Fruit fly (Drosophila melanogaster) whole organism, pupa: ENCODE results near the gene CG14383.
A peak's percentile ranks its signal among the peaks of the same experiment; 100 is the strongest.

Source experiments
- CG10348 ChIP-seq: fragments of 200-800 bp; sonication (Bioruptor generic); IDR thresholded peaks from 2 replicates; pipeline ENCODE4 v1.3.6; 2022; ENCODE audit warnings: missing biosample characterization, missing genetic modification characterization
- CG12605 ChIP-seq: fragments of 200-800 bp; sonication (Bioruptor generic); IDR thresholded peaks from 2 replicates; pipeline ENCODE4 v1.3.6; 2022; ENCODE audit warnings: missing biosample characterization, missing genetic modification characterization
- CG13204 ChIP-seq: fragments of 200-800 bp; sonication (Bioruptor generic); optimal IDR thresholded peaks from 2 replicates; lab custom pipeline; 2018; ENCODE audit warnings: missing biosample characterization, mild to moderate bottlenecking, missing genetic modification characterization, moderate library complexity
- CG14655 ChIP-seq: fragments of 200-800 bp; sonication (Bioruptor generic); optimal IDR thresholded peaks from 3 replicates; lab custom pipeline; 2017; ENCODE audit warnings: mild to moderate bottlenecking, missing biosample characterization, missing genetic modification reagents, missing genetic modification characterization
- CG15710 ChIP-seq: fragments of 200-800 bp; sonication (Bioruptor generic); optimal IDR thresholded peaks from 2 replicates; lab custom pipeline; 2018; ENCODE audit warnings: missing biosample characterization, mild to moderate bottlenecking, missing genetic modification characterization, moderate library complexity
- CG17806 ChIP-seq: fragments of 200-800 bp; sonication (Bioruptor generic); optimal IDR thresholded peaks from 2 replicates; lab custom pipeline; 2018; ENCODE audit warnings: missing biosample characterization, mild to moderate bottlenecking, missing genetic modification characterization, moderate library complexity
- CG32121 ChIP-seq: fragments of 200-800 bp; sonication (Bioruptor generic); IDR thresholded peaks from 2 replicates; pipeline ENCODE4 v1.3.6; 2022; ENCODE audit warnings: missing biosample characterization, missing genetic modification characterization
- CG34367 ChIP-seq: fragments of 200-800 bp; sonication (Bioruptor generic); optimal IDR thresholded peaks from 2 replicates; lab custom pipeline; 2018; ENCODE audit warnings: missing biosample characterization, mild to moderate bottlenecking, missing genetic modification characterization
- CG4496 ChIP-seq: fragments of 200-800 bp; sonication (Bioruptor generic); IDR thresholded peaks from 3 replicates; pipeline ENCODE4 v1.3.6; 2022; ENCODE audit warnings: missing biosample characterization, missing genetic modification characterization
- CG8159 ChIP-seq: fragments of 200-800 bp; sonication (Bioruptor generic); optimal IDR thresholded peaks from 3 replicates; lab custom pipeline; 2018; ENCODE audit warnings: missing biosample characterization, mild to moderate bottlenecking, missing genetic modification characterization, moderate library complexity
- CG8301 ChIP-seq: fragments of 200-800 bp; sonication (Bioruptor generic); optimal IDR thresholded peaks from 2 replicates; lab custom pipeline; 2018; ENCODE audit warnings: missing biosample characterization, mild to moderate bottlenecking, missing genetic modification characterization
- CG9948 ChIP-seq: fragments of 200-800 bp; sonication (Bioruptor generic); optimal IDR thresholded peaks from 2 replicates; lab custom pipeline; 2018; ENCODE audit warnings: missing biosample characterization, mild to moderate bottlenecking, missing genetic modification characterization, moderate library complexity
- D1 ChIP-seq: fragments of 200-800 bp; sonication (Bioruptor generic); optimal IDR thresholded peaks from 2 replicates; lab custom pipeline; 2018; ENCODE audit warnings: missing biosample characterization, mild to moderate bottlenecking, missing genetic modification characterization, moderate library complexity
- EcR ChIP-seq: fragments of 200-800 bp; sonication (Bioruptor generic); optimal IDR thresholded peaks from 3 replicates; lab custom pipeline; 2019; ENCODE audit warnings: missing biosample characterization, missing genetic modification characterization, mild to moderate bottlenecking, moderate library complexity, missing genetic modification reagents
- Ets98B ChIP-seq: fragments of 200-800 bp; sonication (Bioruptor generic); IDR thresholded peaks from 2 replicates; pipeline ENCODE4 v1.3.6; 2022; ENCODE audit warnings: missing biosample characterization, missing genetic modification characterization
- Pif1A ChIP-seq: fragments of 200-800 bp; sonication (Bioruptor generic); optimal IDR thresholded peaks from 3 replicates; lab custom pipeline; 2016; ENCODE audit warnings: missing biosample characterization, missing genetic modification characterization
- Pif1B ChIP-seq: fragments of 200-800 bp; sonication (Bioruptor generic); optimal IDR thresholded peaks from 3 replicates; lab custom pipeline; 2016; ENCODE audit warnings: missing biosample characterization, missing genetic modification characterization
- Snoo ChIP-seq: fragments of 200-800 bp; sonication (Bioruptor generic); optimal IDR thresholded peaks from 3 replicates; lab custom pipeline; 2017; ENCODE audit warnings: missing biosample characterization, mild to moderate bottlenecking, missing genetic modification characterization, inconsistent platforms
- fd96Ca ChIP-seq: fragments of 200-800 bp; sonication (Bioruptor generic); IDR thresholded peaks from 3 replicates; pipeline ENCODE4 v1.3.6; 2022; ENCODE audit warnings: missing biosample characterization, missing genetic modification characterization
- gl ChIP-seq: fragments of 200-800 bp; sonication (Bioruptor generic); optimal IDR thresholded peaks from 2 replicates; lab custom pipeline; 2018; ENCODE audit warnings: missing biosample characterization, mild to moderate bottlenecking, missing genetic modification characterization
- rn ChIP-seq: fragments of 200-800 bp; sonication (Bioruptor generic); IDR thresholded peaks from 2 replicates; pipeline ENCODE4 v1.3.6; 2022; ENCODE audit warnings: missing biosample characterization, missing genetic modification characterization

CG14383 gene

DNA sequence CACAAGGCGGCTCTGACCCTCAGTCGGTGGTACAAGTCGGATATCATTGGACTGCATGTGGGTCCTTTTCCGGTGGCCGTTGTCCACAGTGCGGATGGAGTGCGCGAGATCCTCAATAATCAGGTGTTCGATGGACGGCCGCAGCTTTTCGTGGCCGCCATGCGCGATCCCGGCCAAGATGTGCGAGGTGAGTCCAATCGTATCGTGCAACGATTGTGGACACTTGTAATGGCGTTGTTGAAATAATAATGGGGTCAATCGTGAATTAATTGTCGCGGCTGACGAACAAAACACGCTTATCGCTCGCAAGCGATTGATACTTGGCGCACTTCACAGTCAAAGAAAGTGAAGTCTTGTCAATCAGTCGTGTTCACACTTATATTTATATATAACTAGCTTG lies 24.3 kb downstream of the CG14383 start:
- no peak for TF ChIP-seq CG32121 (GFP tag; lab: Robert Waterston, UW)
- TF ChIP-seq CG13204 (GFP tag; lab: Kevin White, UChicago): no peak
- TF ChIP-seq Ets98B (GFP tag; lab: Robert Waterston, UW): no peak
- TF ChIP-seq CG10348 (GFP tag; lab: Robert Waterston, UW): no peak
- TF ChIP-seq gl: no peak
- TF ChIP-seq EcR (GFP tag; lab: Kevin White, UChicago): no peak
- no peak for TF ChIP-seq CG14655 (GFP tag; lab: Kevin White, UChicago)
- TF ChIP-seq CG12605 (GFP tag; lab: Robert Waterston, UW): no peak
- no peak for TF ChIP-seq CG15710 (tag; lab: Kevin White, UChicago)
- no peak for TF ChIP-seq rn
- TF ChIP-seq, all 21 proteins: peak for 0

DNA sequence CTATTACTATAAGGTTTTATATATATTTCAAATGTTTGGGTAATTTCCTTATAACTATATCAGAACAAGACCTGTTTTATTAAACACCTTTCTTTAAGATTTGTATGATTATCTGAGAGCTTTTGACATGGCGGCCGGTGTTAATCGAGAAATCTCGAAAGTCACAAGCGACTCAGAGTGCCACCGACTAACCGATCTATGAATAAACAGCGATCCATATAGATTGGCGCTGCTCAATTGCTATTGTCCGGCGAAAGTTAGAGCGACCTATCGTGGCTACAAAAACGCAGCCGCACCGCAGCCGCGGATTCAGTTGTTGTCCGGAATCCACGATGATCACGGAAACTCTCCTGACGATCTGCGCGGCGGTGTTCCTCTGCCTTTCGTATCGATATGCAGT lies 24.8 kb downstream of the CG14383 start, which contains the start of gene Cyp304a1:
Gene Cyp304a1 (plus strand): TSS at position 301 of the 400 bp plus-strand sequence.
- TF ChIP-seq Pif1A (GFP tag; lab: Kevin White, UChicago) (no peak), CG17806 (no peak), CG34367 (no peak)

DNA sequence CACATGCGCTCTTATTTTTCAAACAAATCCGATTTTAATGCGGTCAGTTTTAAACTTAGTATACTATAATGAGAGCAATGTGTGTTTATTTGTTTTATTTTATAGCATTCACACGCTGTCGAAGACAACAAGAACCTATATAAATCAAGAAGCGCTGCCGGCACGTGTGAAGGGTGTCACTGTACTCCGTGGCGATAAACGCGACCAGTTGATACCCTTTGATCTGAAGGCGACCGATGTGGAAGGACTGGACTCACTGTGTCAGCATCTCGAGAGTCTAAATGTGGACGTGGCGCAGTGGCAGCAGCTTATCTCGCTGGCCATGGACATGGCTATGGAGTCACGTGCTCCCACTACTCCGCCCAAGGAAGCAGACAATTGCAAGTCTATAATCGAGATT lies 25.7 kb downstream of the CG14383 start:
- TF ChIP-seq EcR (GFP tag; lab: Kevin White, UChicago) (peak; percentile 30), fd96Ca (GFP tag; lab: Robert Waterston, UW) (no peak), CG8301 (tag; lab: Kevin White, UChicago) (no peak)

DNA sequence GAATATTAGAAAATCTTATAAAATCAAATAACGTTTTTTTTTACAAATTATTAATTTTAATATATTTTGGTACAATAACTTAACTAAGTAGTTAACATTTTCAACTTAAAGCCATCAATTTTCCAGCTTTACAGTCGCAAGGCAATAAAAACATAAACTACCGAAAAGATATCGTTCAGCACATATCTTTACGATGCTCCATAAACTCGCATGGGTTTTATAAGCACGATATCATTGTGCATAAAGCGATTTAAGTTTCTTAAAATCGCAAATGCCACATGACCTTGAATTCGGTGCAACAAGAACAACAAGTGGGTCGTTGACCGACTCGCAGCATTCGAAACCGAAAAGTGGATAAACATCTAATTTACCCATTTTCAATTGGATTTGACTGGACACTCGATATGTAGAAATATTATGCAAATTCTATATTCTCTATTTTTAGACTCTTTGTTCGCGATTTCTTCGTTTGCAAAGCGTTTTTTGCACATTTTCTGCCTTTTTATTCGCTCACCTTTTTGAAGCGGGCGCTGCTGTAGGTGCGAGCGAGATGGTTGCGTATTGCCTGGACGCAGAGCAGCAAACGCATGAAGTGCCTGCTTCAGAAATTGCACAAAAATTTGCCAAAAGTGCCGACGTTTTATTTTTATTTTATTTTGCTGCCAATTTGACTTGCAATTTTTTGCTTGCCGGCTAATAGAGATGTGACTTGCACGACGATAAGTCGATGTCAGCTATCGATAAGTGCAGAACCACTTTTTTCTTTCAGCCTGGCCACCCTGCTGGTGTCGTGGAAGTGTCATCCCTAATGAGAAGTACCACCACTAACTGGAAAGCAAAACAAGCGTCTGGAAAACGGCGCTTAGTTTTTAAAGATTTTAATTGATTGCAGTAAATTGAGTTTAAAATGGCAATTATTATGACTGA lies 27.1 kb downstream of the CG14383 start, which contains the start of gene Spc25:
Gene Spc25 (plus strand): TSS at position 817 of the 927 bp plus-strand sequence.
- TF ChIP-seq CG10348 (GFP tag; lab: Robert Waterston, UW): no peak
- TF ChIP-seq Pif1A (GFP tag; lab: Kevin White, UChicago): peak; percentile 8
- TF ChIP-seq CG4496 (GFP tag; lab: Robert Waterston, UW): 0 out of 3 replicates have a peak, but pooled peaks have one; percentile 48
- peak; percentile 35 for TF ChIP-seq D1
- TF ChIP-seq EcR (GFP tag; lab: Kevin White, UChicago): peak; percentile 95
- no peak for TF ChIP-seq CG15710 (tag; lab: Kevin White, UChicago)

DNA sequence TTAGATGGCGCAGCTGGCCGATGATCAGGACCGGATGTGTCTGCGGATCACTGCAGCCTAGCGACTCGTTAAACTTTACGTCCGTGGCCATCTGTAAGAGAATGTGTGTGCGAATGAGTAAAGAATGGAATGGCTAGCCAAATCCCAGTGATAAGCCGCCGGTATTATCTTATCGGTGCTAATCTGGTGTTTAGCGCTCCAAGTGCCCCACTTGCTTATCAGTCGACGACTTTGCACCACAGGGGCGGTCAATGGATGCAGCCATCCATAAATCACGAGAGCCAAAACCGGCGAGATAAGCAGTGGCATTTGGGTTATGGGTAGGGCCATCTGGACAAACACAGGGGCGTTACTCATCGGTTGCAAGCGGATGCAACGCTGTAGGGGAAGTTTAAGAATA lies 28.1 kb downstream of the CG14383 start:
- TF ChIP-seq EcR (GFP tag; lab: Kevin White, UChicago): peak; percentile 47
- TF ChIP-seq CG9948: no peak
- 0 out of 3 replicates have a peak, but pooled peaks have one; percentile 16 for TF ChIP-seq CG4496 (GFP tag; lab: Robert Waterston, UW)

DNA sequence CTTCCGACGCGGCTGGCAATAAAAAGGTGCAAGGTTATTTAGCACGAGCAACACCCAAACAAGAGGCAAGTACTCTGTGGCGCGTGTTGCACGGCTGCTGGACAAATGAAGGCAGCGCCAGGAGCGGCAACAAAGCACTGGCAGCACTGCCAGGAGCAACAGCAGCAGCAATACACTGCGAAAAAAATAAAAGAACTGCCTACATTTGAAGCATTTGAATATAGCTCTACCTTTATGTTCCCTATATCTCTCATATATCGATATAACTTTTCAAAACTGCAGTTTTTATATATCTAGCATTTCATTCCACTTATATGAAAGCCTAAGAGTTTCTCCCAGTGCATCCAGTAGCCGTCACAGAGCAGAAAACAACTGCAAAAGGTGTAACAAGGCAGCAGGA lies 30.9 kb downstream of the CG14383 start:
- no peak for TF ChIP-seq Ets98B (GFP tag; lab: Robert Waterston, UW)
- no peak for TF ChIP-seq CG17806
- TF ChIP-seq CG32121 (GFP tag; lab: Robert Waterston, UW): no peak
- no peak for TF ChIP-seq gl
- TF ChIP-seq Pif1A (GFP tag; lab: Kevin White, UChicago): peak; percentile 31
- TF ChIP-seq fd96Ca (GFP tag; lab: Robert Waterston, UW): 0 out of 3 replicates have a peak, but pooled peaks have one; percentile 9
- no peak for TF ChIP-seq Snoo
- TF ChIP-seq CG8301 (tag; lab: Kevin White, UChicago): no peak
- peak; percentile 44 for TF ChIP-seq CG15710 (tag; lab: Kevin White, UChicago)
- TF ChIP-seq Pif1B (GFP tag; lab: Kevin White, UChicago): no peak
- TF ChIP-seq CG13204 (GFP tag; lab: Kevin White, UChicago): no peak
- peak; percentile 12 for TF ChIP-seq CG34367
- peak; percentile 20 for TF ChIP-seq CG9948
- TF ChIP-seq CG14655 (GFP tag; lab: Kevin White, UChicago): no peak
- TF ChIP-seq rn: no peak
- peak; percentile 46 for TF ChIP-seq CG8159 (tag; lab: Kevin White, UChicago)
